Fruit fly (Drosophila melanogaster) whole organism, embryonic: Measurements from ENCODE around the gene CG14431.

Experiments used
- Asciz ChIP-seq: fragments of 200-800 bp; sonication (Bioruptor generic); optimal IDR thresholded peaks from 2 replicates; lab custom pipeline; 2017; ENCODE audit warnings: missing biosample characterization, mild to moderate bottlenecking, missing genetic modification characterization, missing genetic modification reagents
- CG10274 ChIP-seq: fragments of 200-800 bp; sonication (Bioruptor generic); optimal IDR thresholded peaks from 3 replicates; lab custom pipeline; 2017; ENCODE audit warnings: missing biosample characterization, mild to moderate bottlenecking, missing genetic modification characterization
- CG11504 ChIP-seq: fragments of 200-800 bp; sonication (Bioruptor generic); optimal IDR thresholded peaks from 3 replicates; lab custom pipeline; 2019; ENCODE audit warnings: missing biosample characterization, mild to moderate bottlenecking, missing genetic modification characterization, moderate library complexity
- CG11695 ChIP-seq: fragments of 200-800 bp; sonication (Bioruptor generic); IDR thresholded peaks from 3 replicates; pipeline ENCODE4 v1.3.6; 2022; ENCODE audit warnings: missing biosample characterization, missing genetic modification characterization
- CG14860 ChIP-seq: fragments of 200-800 bp; sonication (Bioruptor generic); IDR thresholded peaks from 3 replicates; pipeline ENCODE4 v1.3.6; 2022; ENCODE audit warnings: missing biosample characterization, missing genetic modification characterization; ENCODE audit not compliant: partially characterized antibody
- CG15073 ChIP-seq: fragments of 200-800 bp; sonication (Bioruptor generic); optimal IDR thresholded peaks from 2 replicates; lab custom pipeline; 2016; ENCODE audit warnings: missing biosample characterization, missing genetic modification characterization
- CG16813 ChIP-seq: fragments of 200-800 bp; sonication (Bioruptor generic); IDR thresholded peaks from 3 replicates; pipeline ENCODE4 v1.3.6; 2022; ENCODE audit warnings: missing biosample characterization, missing genetic modification characterization; ENCODE audit not compliant: partially characterized antibody
- CG17361 ChIP-seq: fragments of 200-800 bp; sonication (Bioruptor generic); IDR thresholded peaks from 3 replicates; pipeline ENCODE4 v1.3.6; 2022; ENCODE audit warnings: missing biosample characterization, missing genetic modification characterization
- CG18262 ChIP-seq: fragments of 200-800 bp; optimal IDR thresholded peaks from 3 replicates; lab custom pipeline; 2019; ENCODE audit warnings: missing biosample characterization, mild to moderate bottlenecking, missing genetic modification characterization, moderate library complexity
- CG1832 ChIP-seq: fragments of 200-800 bp; sonication (Bioruptor generic); optimal IDR thresholded peaks from 2 replicates; lab custom pipeline; 2017; ENCODE audit warnings: missing biosample characterization, mild to moderate bottlenecking, missing genetic modification characterization, inconsistent platforms
- CG18476 ChIP-seq: fragments of 200-800 bp; sonication (Bioruptor generic); optimal IDR thresholded peaks from 2 replicates; lab custom pipeline; 2016; ENCODE audit warnings: missing biosample characterization, mild to moderate bottlenecking, missing genetic modification characterization
- CG30403 ChIP-seq: fragments of 200-800 bp; sonication (Bioruptor generic); optimal IDR thresholded peaks from 3 replicates; lab custom pipeline; 2016; ENCODE audit warnings: missing biosample characterization, missing genetic modification characterization
- CG30431 ChIP-seq: fragments of 200-800 bp; sonication (Bioruptor generic); optimal IDR thresholded peaks from 2 replicates; lab custom pipeline; 2017; ENCODE audit warnings: missing biosample characterization, missing genetic modification characterization
- CG31365 ChIP-seq: fragments of 200-800 bp; sonication (Bioruptor generic); optimal IDR thresholded peaks from 2 replicates; lab custom pipeline; 2018; ENCODE audit warnings: missing biosample characterization, mild to moderate bottlenecking, missing genetic modification characterization
- CG31388 ChIP-seq: fragments of 200-800 bp; sonication (Bioruptor generic); optimal IDR thresholded peaks from 2 replicates; lab custom pipeline; 2016; ENCODE audit warnings: missing biosample characterization, missing genetic modification characterization
- CG3163 ChIP-seq: fragments of 200-800 bp; sonication (Bioruptor generic); optimal IDR thresholded peaks from 3 replicates; lab custom pipeline; 2016; ENCODE audit warnings: missing biosample characterization, missing genetic modification characterization
- CG32767 ChIP-seq: fragments of 200-800 bp; sonication (Bioruptor generic); IDR thresholded peaks from 2 replicates; pipeline ENCODE4 v1.3.6; 2022; ENCODE audit warnings: missing biosample characterization, missing genetic modification characterization
- CG32772 ChIP-seq: fragments of 200-800 bp; sonication (Bioruptor generic); IDR thresholded peaks from 2 replicates; pipeline ENCODE4 v1.3.6; 2022; ENCODE audit warnings: missing biosample characterization, missing genetic modification characterization
- CG4282 ChIP-seq: fragments of 200-800 bp; sonication (Bioruptor generic); optimal IDR thresholded peaks from 2 replicates; lab custom pipeline; 2016; ENCODE audit warnings: missing biosample characterization, missing genetic modification characterization
- CG6654 ChIP-seq: fragments of 200-800 bp; sonication (Bioruptor generic); optimal IDR thresholded peaks from 2 replicates; lab custom pipeline; 2017; ENCODE audit warnings: missing biosample characterization, mild to moderate bottlenecking, missing genetic modification characterization
- CG7556 ChIP-seq: fragments of 200-800 bp; sonication (Bioruptor generic); optimal IDR thresholded peaks from 2 replicates; lab custom pipeline; 2017; ENCODE audit warnings: missing biosample characterization, mild to moderate bottlenecking, missing genetic modification characterization
- CG8765 ChIP-seq: fragments of 200-800 bp; sonication (Bioruptor generic); IDR thresholded peaks from 2 replicates; pipeline ENCODE4 v1.3.6; 2022; ENCODE audit warnings: missing biosample characterization, missing genetic modification characterization
- CG8924 ChIP-seq: fragments of 200-800 bp; optimal IDR thresholded peaks from 3 replicates; lab custom pipeline; 2019; ENCODE audit warnings: missing biosample characterization, mild to moderate bottlenecking, missing genetic modification characterization, moderate library complexity
- Dip3 ChIP-seq: fragments of 200-800 bp; sonication (Bioruptor generic); optimal IDR thresholded peaks from 3 replicates; lab custom pipeline; 2016; ENCODE audit warnings: missing biosample characterization, missing genetic modification characterization
- Drgx ChIP-seq: fragments of 200-800 bp; sonication (Bioruptor generic); IDR thresholded peaks from 2 replicates; pipeline ENCODE4 v1.3.6; 2022; ENCODE audit warnings: missing biosample characterization, missing genetic modification characterization
- E2f1 ChIP-seq: fragments of 200-800 bp; sonication (Bioruptor generic); IDR thresholded peaks from 2 replicates; pipeline ENCODE4 v1.3.6; 2022; ENCODE audit warnings: missing biosample characterization, missing genetic modification characterization
- Gug ChIP-seq: fragments of 200-800 bp; sonication (Bioruptor generic); IDR thresholded peaks from 4 replicates; pipeline ENCODE4 v1.3.6; 2022; ENCODE audit warnings: missing biosample characterization, missing genetic modification characterization
- H2.0 ChIP-seq: fragments of 200-800 bp; sonication (Bioruptor generic); IDR thresholded peaks from 2 replicates; pipeline ENCODE4 v1.3.6; 2022; ENCODE audit warnings: missing biosample characterization, missing genetic modification characterization
- HLH3B ChIP-seq: fragments of 200-800 bp; sonication (Bioruptor generic); IDR thresholded peaks from 2 replicates; pipeline ENCODE4 v1.3.6; 2022; ENCODE audit warnings: missing biosample characterization, missing genetic modification characterization
- Hr39 ChIP-seq: fragments of >200 bp; optimal IDR thresholded peaks from 2 replicates; lab custom pipeline; 2017
- Trl ChIP-seq, 3 experiments: fragments of >200 bp in 2 of 3; fragments of 200-800 bp in 1 of 3; sonication (Bioruptor generic) in 1 of 3; optimal IDR thresholded peaks; 2 replicates in 1 of 3; 3 replicates in 2 of 3; lab custom pipeline; 2016 to 2017; ENCODE audit warnings: missing biosample characterization in 1 of 3, missing genetic modification characterization in 1 of 3
- ara ChIP-seq: fragments of 200-800 bp; sonication (Bioruptor generic); IDR thresholded peaks from 2 replicates; pipeline ENCODE4 v1.3.6; 2022; ENCODE audit warnings: missing biosample characterization, missing genetic modification characterization
- bcd ChIP-seq: fragments of 200-800 bp; sonication (Bioruptor generic); optimal IDR thresholded peaks from 2 replicates; lab custom pipeline; 2017; ENCODE audit warnings: missing biosample characterization, mild to moderate bottlenecking, missing genetic modification characterization
- bowl ChIP-seq: fragments of 200-800 bp; sonication (Bioruptor generic); IDR thresholded peaks from 2 replicates; pipeline ENCODE4 v1.3.6; 2022; ENCODE audit warnings: missing biosample characterization, missing genetic modification characterization
- bsh ChIP-seq, 2 experiments: fragments of 200-800 bp; sonication (Bioruptor generic); optimal IDR thresholded peaks; 2 replicates each; lab custom pipeline; 2017 to 2018; ENCODE audit warnings: mild to moderate bottlenecking in 2 of 2, missing biosample characterization in 2 of 2, missing genetic modification characterization in 2 of 2, moderate library complexity in 1 of 2
- cwo ChIP-seq: fragments of 200-800 bp; sonication (Bioruptor generic); optimal IDR thresholded peaks from 3 replicates; lab custom pipeline; 2017; ENCODE audit warnings: missing biosample characterization, missing genetic modification characterization, mild to moderate bottlenecking, moderate library complexity, missing genetic modification reagents
- danr ChIP-seq: fragments of 200-800 bp; sonication (Bioruptor generic); IDR thresholded peaks from 2 replicates; pipeline ENCODE4 v1.3.6; 2022; ENCODE audit warnings: missing biosample characterization, missing genetic modification characterization
- en ChIP-seq: fragments of 200-800 bp; sonication (Bioruptor generic); optimal IDR thresholded peaks from 2 replicates; lab custom pipeline; 2016; ENCODE audit warnings: missing biosample characterization, missing genetic modification characterization
- gro ChIP-seq: fragments of 200-800 bp; sonication (Bioruptor generic); optimal IDR thresholded peaks from 2 replicates; lab custom pipeline; 2016; ENCODE audit warnings: missing biosample characterization, missing genetic modification characterization
- insv ChIP-seq, 2 experiments: fragments of 200-800 bp; sonication (Bioruptor generic); optimal IDR thresholded peaks; 3 replicates each; lab custom pipeline; 2016 to 2018; ENCODE audit warnings: missing biosample characterization in 2 of 2, missing genetic modification characterization in 2 of 2
- lilli ChIP-seq: fragments of 200-800 bp; sonication (Bioruptor generic); optimal IDR thresholded peaks from 3 replicates; lab custom pipeline; 2016; ENCODE audit warnings: missing biosample characterization, missing genetic modification characterization
- mld ChIP-seq: fragments of 200-800 bp; sonication (Bioruptor generic); IDR thresholded peaks from 3 replicates; pipeline ENCODE4 v1.3.6; 2022; ENCODE audit warnings: missing biosample characterization, missing genetic modification characterization; ENCODE audit not compliant: partially characterized antibody
- phol ChIP-seq: fragments of 200-800 bp; sonication (Bioruptor generic); optimal IDR thresholded peaks from 3 replicates; lab custom pipeline; 2018; ENCODE audit warnings: missing biosample characterization, mild to moderate bottlenecking, missing genetic modification characterization, moderate library complexity
- prd ChIP-seq, 3 experiments: fragments of >200 bp in 2 of 3; fragments of 200-800 bp in 1 of 3; sonication (Bioruptor generic) in 1 of 3; optimal IDR thresholded peaks in 2 of 3; IDR thresholded peaks in 1 of 3; 2 replicates in 2 of 3; 3 replicates in 1 of 3; pipeline versions ENCODE4 v1.3.6 to Lab custom; 2017 to 2022; ENCODE audit warnings: missing biosample characterization in 1 of 3, missing genetic modification characterization in 1 of 3
- run ChIP-seq: fragments of 200-800 bp; sonication (Bioruptor generic); optimal IDR thresholded peaks from 3 replicates; lab custom pipeline; 2018; ENCODE audit warnings: missing biosample characterization, mild to moderate bottlenecking, missing genetic modification characterization
- sens ChIP-seq: fragments of 200-800 bp; sonication (Bioruptor generic); peaks from one replicate; lab custom pipeline; 2016; ENCODE audit warnings: missing biosample characterization, missing genetic modification characterization
- tna ChIP-seq: fragments of 200-800 bp; sonication (Bioruptor generic); IDR thresholded peaks from 2 replicates; pipeline ENCODE4 v1.3.6; 2022; ENCODE audit warnings: missing biosample characterization, missing genetic modification characterization; ENCODE audit not compliant: partially characterized antibody
- trem ChIP-seq: fragments of 200-800 bp; optimal IDR thresholded peaks from 3 replicates; lab custom pipeline; 2019; ENCODE audit warnings: missing biosample characterization, mild to moderate bottlenecking, missing genetic modification characterization, moderate library complexity

The CG14431 gene

DNA sequence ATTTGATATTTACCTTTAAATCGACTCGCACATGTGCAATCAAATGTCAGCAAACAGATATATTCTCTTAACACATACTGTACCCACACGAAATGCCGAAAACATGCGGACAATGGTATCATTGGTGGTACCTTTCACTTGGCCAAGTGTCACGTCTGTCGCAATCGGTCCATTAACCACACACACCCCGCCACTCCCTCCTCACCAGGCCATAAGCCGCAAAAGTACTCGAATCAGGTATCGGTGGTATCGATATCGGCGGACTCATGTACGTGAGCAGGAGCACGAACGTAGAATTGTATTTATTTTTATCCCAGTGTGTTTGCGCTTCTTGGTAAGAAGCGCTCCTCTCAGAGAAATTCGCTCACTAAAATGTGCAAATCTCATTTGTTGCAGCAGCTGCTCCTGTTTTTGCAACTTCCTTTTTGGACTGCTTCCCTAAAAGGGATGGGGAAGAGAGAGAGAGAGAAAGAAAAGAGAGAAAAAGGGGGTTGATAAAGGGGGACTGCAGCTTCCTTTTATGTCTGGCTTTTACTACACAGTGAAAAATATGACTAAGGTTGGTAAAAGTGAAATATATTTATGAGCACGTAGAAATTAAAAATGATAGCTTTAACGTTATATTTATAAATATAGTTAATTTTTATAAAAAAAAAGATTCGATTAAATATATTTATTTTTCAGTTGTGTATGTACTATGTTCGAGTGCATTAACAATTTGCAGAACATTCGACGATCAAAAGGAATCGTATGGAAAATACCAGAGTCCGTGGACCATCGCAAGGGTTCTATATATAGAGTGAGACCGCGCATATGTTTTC, 75.6 kb downstream of the CG14431 start (continued):
- TF ChIP-seq CG16813 (GFP tag; lab: Robert Waterston, UW) (0 out of 3 replicates have a peak, but pooled peaks have one; percentile 14), en (no peak), bsh (GFP tag; optimal IDR thresholded peaks at IDR 0.05; lab: Kevin White, UChicago) (peak in 1 of 2 experiments; percentile 42), CG32767 (GFP tag; lab: Robert Waterston, UW) (no peak), CG15073 (GFP tag; lab: Kevin White, UChicago) (no peak), CG1832 (GFP tag; lab: Kevin White, UChicago) (peak; percentile 16), Drgx (GFP tag; lab: Robert Waterston, UW) (peak; percentile 32; the same call in 1 of the 2 replicates), CG8765 (no peak), CG32772 (no peak), danr (no peak), prd (optimal IDR thresholded peaks at IDR 0.05; lab: Kevin White, UChicago) (no peak), prd (GFP tag; IDR thresholded peaks at IDR 0.05; lab: Robert Waterston, UW) (peak; percentile 36; the same call in 2 of the 3 replicates), CG7556 (GFP tag; lab: Kevin White, UChicago) (no peak), Asciz (no peak), CG30403 (peak; percentile 15), CG4282 (GFP tag; lab: Kevin White, UChicago) (no peak), E2f1 (0 out of 2 replicates have a peak, but pooled peaks have one; percentile 20), CG6654 (GFP tag; lab: Kevin White, UChicago) (no peak), CG31365 (tag; lab: Kevin White, UChicago) (no peak), mld (GFP tag; lab: Robert Waterston, UW) (no peak), bowl (GFP tag; lab: Robert Waterston, UW) (no peak), sens (GFP tag; lab: Kevin White, UChicago) (peak; percentile 13), insv (GFP tag; optimal IDR thresholded peaks at IDR 0.05; lab: Kevin White, UChicago) (no peak), CG18476 (no peak), CG11695 (GFP tag; lab: Robert Waterston, UW) (no peak), CG17361 (GFP tag; lab: Robert Waterston, UW) (peak; percentile 38; the same call in 1 of the 3 replicates), HLH3B (GFP tag; lab: Robert Waterston, UW) (peak; percentile 28; the same call in 1 of the 2 replicates), Hr39 (lab: Kevin White, UChicago) (no peak), lilli (no peak), CG31388 (no peak), CG10274 (GFP tag; lab: Kevin White, UChicago) (no peak), run (tag; lab: Kevin White, UChicago) (no peak), CG3163 (GFP tag; lab: Kevin White, UChicago) (no peak), H2.0 (GFP tag; lab: Robert Waterston, UW) (no peak), phol (tag; lab: Kevin White, UChicago) (peak; percentile 29), CG30431 (GFP tag; lab: Kevin White, UChicago) (no peak), Dip3 (GFP tag; lab: Kevin White, UChicago) (no peak), cwo (no peak), gro (GFP tag; lab: Kevin White, UChicago) (no peak), CG11504 (tag; lab: Kevin White, UChicago) (peak; percentile 41), CG18262 (tag; lab: Kevin White, UChicago) (peak; percentile 50), CG8924 (tag; lab: Kevin White, UChicago) (peak; percentile 8), Gug (GFP tag; lab: Robert Waterston, UW) (no peak), tna (GFP tag; lab: Robert Waterston, UW) (no peak), trem (tag; lab: Kevin White, UChicago) (no peak), bcd (GFP tag; lab: Kevin White, UChicago) (peak; percentile 3), CG14860 (GFP tag; lab: Robert Waterston, UW) (no peak), ara (peak; percentile 58; the same call in 1 of the 2 replicates), Trl (optimal IDR thresholded peaks at IDR 0.05; lab: Kevin White, UChicago) (peak; percentile 9 to 26), Trl (GFP tag; optimal IDR thresholded peaks at IDR 0.05; lab: Kevin White, UChicago) (no peak)
